Fruit fly (Drosophila melanogaster) whole organism, adult: ENCODE data around the gene CG3407.

Experiments
- CG11617 ChIP-seq: fragments of 200-800 bp; sonication (Bioruptor generic); optimal IDR thresholded peaks from 2 replicates; lab custom pipeline; 2017; ENCODE audit warnings: mild to moderate bottlenecking, missing biosample characterization, missing genetic modification reagents, missing genetic modification characterization
- CG12768 ChIP-seq: fragments of 200-800 bp; sonication (Bioruptor generic); optimal IDR thresholded peaks from 2 replicates; lab custom pipeline; 2017; ENCODE audit warnings: missing biosample characterization, missing genetic modification characterization, mild to moderate bottlenecking, moderate library complexity, missing genetic modification reagents
- CG14711 ChIP-seq: fragments of 200-800 bp; sonication (Bioruptor generic); optimal IDR thresholded peaks from 2 replicates; lab custom pipeline; 2018; ENCODE audit warnings: missing biosample characterization, mild to moderate bottlenecking, missing genetic modification characterization, moderate library complexity
- CG1620 ChIP-seq: fragments of 200-800 bp; sonication (Bioruptor generic); optimal IDR thresholded peaks from 2 replicates; lab custom pipeline; 2016; ENCODE audit warnings: missing biosample characterization, missing genetic modification characterization
- CG33017 ChIP-seq: fragments of 200-800 bp; sonication (Bioruptor generic); optimal IDR thresholded peaks from 2 replicates; lab custom pipeline; 2018; ENCODE audit warnings: missing biosample characterization, mild to moderate bottlenecking, missing genetic modification characterization, moderate library complexity
- CG5204 ChIP-seq: fragments of 200-800 bp; sonication (Bioruptor generic); optimal IDR thresholded peaks from 2 replicates; lab custom pipeline; 2016; ENCODE audit warnings: missing biosample characterization, missing genetic modification characterization
- CG7045 ChIP-seq: fragments of 200-800 bp; sonication (Bioruptor generic); optimal IDR thresholded peaks from 2 replicates; lab custom pipeline; 2017; ENCODE audit warnings: missing biosample characterization, mild to moderate bottlenecking, missing genetic modification characterization
- CG7101 ChIP-seq: fragments of 200-800 bp; sonication (Bioruptor generic); optimal IDR thresholded peaks from 2 replicates; lab custom pipeline; 2018; ENCODE audit warnings: missing biosample characterization, mild to moderate bottlenecking, missing genetic modification characterization, moderate library complexity
- Clk ChIP-seq: fragments of 200-800 bp; sonication (Bioruptor generic); optimal IDR thresholded peaks from 2 replicates; lab custom pipeline; 2017; ENCODE audit warnings: missing biosample characterization, missing genetic modification characterization
- Crg-1 ChIP-seq: fragments of 200-800 bp; sonication (Bioruptor generic); optimal IDR thresholded peaks from 2 replicates; lab custom pipeline; 2016; ENCODE audit warnings: missing biosample characterization, missing genetic modification characterization
- Hr96 ChIP-seq: fragments of 200-800 bp; sonication (Bioruptor generic); optimal IDR thresholded peaks from 2 replicates; lab custom pipeline; 2016; ENCODE audit warnings: missing biosample characterization, missing genetic modification characterization
- Mnt ChIP-seq: fragments of 200-800 bp; sonication (Bioruptor generic); optimal IDR thresholded peaks from 2 replicates; lab custom pipeline; 2016; ENCODE audit warnings: missing biosample characterization, mild to moderate bottlenecking, missing genetic modification characterization
- bab1 ChIP-seq: fragments of 200-800 bp; sonication (Bioruptor generic); optimal IDR thresholded peaks from 3 replicates; lab custom pipeline; 2019; ENCODE audit warnings: missing biosample characterization, mild to moderate bottlenecking, missing genetic modification characterization, moderate library complexity
- cic ChIP-seq: fragments of 200-800 bp; sonication (Bioruptor generic); optimal IDR thresholded peaks from 2 replicates; lab custom pipeline; 2017; ENCODE audit warnings: missing biosample characterization, mild to moderate bottlenecking, missing genetic modification characterization, moderate library complexity
- cnc ChIP-seq, 2 experiments: fragments of >200 bp; optimal IDR thresholded peaks; 2 replicates each; lab custom pipeline; 2017
- kay ChIP-seq: fragments of 200-800 bp; sonication (Bioruptor generic); peaks from one replicate; lab custom pipeline; 2016; ENCODE audit warnings: missing biosample characterization, missing genetic modification characterization, borderline replicate concordance
- ovo ChIP-seq: fragments of 200-800 bp; sonication (Bioruptor generic); optimal IDR thresholded peaks from 2 replicates; lab custom pipeline; 2016; ENCODE audit warnings: missing biosample characterization, missing genetic modification characterization
- pad ChIP-seq: fragments of 200-800 bp; sonication (Bioruptor generic); optimal IDR thresholded peaks from 3 replicates; lab custom pipeline; 2017; ENCODE audit warnings: missing biosample characterization, missing genetic modification characterization, mild to moderate bottlenecking, moderate library complexity, missing genetic modification reagents
- tj ChIP-seq: fragments of 200-800 bp; sonication (Bioruptor generic); optimal IDR thresholded peaks from 3 replicates; lab custom pipeline; 2017; ENCODE audit warnings: missing biosample characterization, mild to moderate bottlenecking, missing genetic modification characterization, moderate library complexity
- toe ChIP-seq: fragments of 200-800 bp; sonication (Bioruptor generic); optimal IDR thresholded peaks from 2 replicates; lab custom pipeline; 2016; ENCODE audit warnings: missing biosample characterization, missing genetic modification characterization

Gene CG3407

dm6 chr2L:3806197-3807030, 6.8 kb downstream of the CG3407 start:
- TF ChIP-seq CG12768 = no peak
- TF ChIP-seq Clk (GFP tag; lab: Kevin White, UChicago) = no peak
- no peak for TF ChIP-seq CG1620 (GFP tag; lab: Kevin White, UChicago)
- no peak for TF ChIP-seq CG5204 (GFP tag; lab: Kevin White, UChicago)
- peak; percentile 72 for TF ChIP-seq cic (GFP tag; lab: Kevin White, UChicago)
- TF ChIP-seq CG33017 (tag; lab: Kevin White, UChicago) = no peak
- no peak for TF ChIP-seq Crg-1 (GFP tag; lab: Kevin White, UChicago)

dm6 chr2L:3805274-3806196, 7.7 kb downstream of the CG3407 start:
- TF ChIP-seq CG7045 (GFP tag; lab: Kevin White, UChicago) (peak; percentile 14), CG1620 (GFP tag; lab: Kevin White, UChicago) (no peak), CG14711 (tag; lab: Kevin White, UChicago) (peak; percentile 52), kay (GFP tag; lab: Kevin White, UChicago) (peak; percentile 65)

dm6 chr2L:3804641-3805273, 8.5 kb downstream of the CG3407 start:
- peak; percentile 72 for TF ChIP-seq CG1620 (GFP tag; lab: Kevin White, UChicago)
- TF ChIP-seq Clk (GFP tag; lab: Kevin White, UChicago) = peak; percentile 89
- TF ChIP-seq bab1 (GFP tag; lab: Kevin White, UChicago) = peak; percentile 92
- peak; percentile 79 for TF ChIP-seq CG11617 (GFP tag; lab: Kevin White, UChicago)
- TF ChIP-seq tj (GFP tag; lab: Kevin White, UChicago) = peak; percentile 60
- TF ChIP-seq cic (GFP tag; lab: Kevin White, UChicago) = peak; percentile 85
- peak; percentile 95 for TF ChIP-seq CG5204 (GFP tag; lab: Kevin White, UChicago)
- TF ChIP-seq toe (GFP tag; lab: Kevin White, UChicago) = peak; percentile 91
- peak; percentile 97 for TF ChIP-seq CG12768
- TF ChIP-seq kay (GFP tag; lab: Kevin White, UChicago) = peak; percentile 76
- TF ChIP-seq cnc (optimal IDR thresholded peaks at IDR 0.05; lab: Kevin White, UChicago) = no peak
- TF ChIP-seq CG14711 (tag; lab: Kevin White, UChicago) = peak; percentile 94
- TF ChIP-seq CG7101 = peak; percentile 95
- TF ChIP-seq Hr96 = peak; percentile 97
- TF ChIP-seq CG7045 (GFP tag; lab: Kevin White, UChicago) = peak; percentile 97
- TF ChIP-seq Mnt (GFP tag; lab: Kevin White, UChicago) = peak; percentile 79
- peak; percentile 52 for TF ChIP-seq ovo (GFP tag; lab: Kevin White, UChicago)
- TF ChIP-seq Crg-1 (GFP tag; lab: Kevin White, UChicago) = peak; percentile 39
- TF ChIP-seq pad (GFP tag; lab: Kevin White, UChicago) = peak; percentile 78
- peak; percentile 97 for TF ChIP-seq CG33017 (tag; lab: Kevin White, UChicago)

- TF ChIP-seq Crg-1 (GFP tag; lab: Kevin White, UChicago) = peak; percentile 68
- TF ChIP-seq CG7101 = peak; percentile 12
- TF ChIP-seq toe (GFP tag; lab: Kevin White, UChicago) = no peak
- TF ChIP-seq kay (GFP tag; lab: Kevin White, UChicago) = peak; percentile 32
- TF ChIP-seq Hr96 = peak; percentile 50
- TF ChIP-seq bab1 (GFP tag; lab: Kevin White, UChicago) = no peak
- peak; percentile 38 for TF ChIP-seq ovo (GFP tag; lab: Kevin White, UChicago)
- TF ChIP-seq cic (GFP tag; lab: Kevin White, UChicago) = peak; percentile 99
- TF ChIP-seq cnc (optimal IDR thresholded peaks at IDR 0.05; lab: Kevin White, UChicago) = no peak
- TF ChIP-seq CG14711 (tag; lab: Kevin White, UChicago) = peak; percentile 13
- peak; percentile 74 for TF ChIP-seq pad (GFP tag; lab: Kevin White, UChicago)
- peak; percentile 45 for TF ChIP-seq Clk (GFP tag; lab: Kevin White, UChicago)
- TF ChIP-seq CG5204 (GFP tag; lab: Kevin White, UChicago) = no peak
- TF ChIP-seq Mnt (GFP tag; lab: Kevin White, UChicago) = no peak
- no peak for TF ChIP-seq tj (GFP tag; lab: Kevin White, UChicago)
- no peak for TF ChIP-seq CG7045 (GFP tag; lab: Kevin White, UChicago)
- no peak for TF ChIP-seq CG33017 (tag; lab: Kevin White, UChicago)
These were observed 9.6 kb downstream of the CG3407 start, which contains the start of gene Reph for dm6 chr2L:3803466-3804143. Reph (plus strand) TSS chr2L:3803545.
